Worm (Caenorhabditis elegans) whole organism, L4 larva: ENCODE data around the gene viro-2.
A peak's percentile ranks its signal among the peaks of the same experiment; 100 is the strongest.

ENCODE experiments used
- D1046.2 ChIP-seq: fragments of 200-800 bp; sonication (Bioruptor generic); IDR thresholded peaks from 2 replicates; pipeline ENCODE4 v1.3.6; 2022; ENCODE audit warnings: missing genetic modification characterization, missing compliant biosample characterization
- F10B5.3 ChIP-seq: sonication (generic microtip); optimal IDR thresholded peaks from 2 replicates; lab custom pipeline; 2016; ENCODE audit warnings: mild to moderate bottlenecking, missing genetic modification characterization, missing compliant biosample characterization
- F26F4.8 ChIP-seq: fragments of 200-800 bp; sonication (Bioruptor generic); conservative IDR thresholded peaks from 2 replicates; pipeline ENCODE4 v1.3.6; 2022; ENCODE audit warnings: missing genetic modification characterization, missing compliant biosample characterization
- F37D6.2 ChIP-seq: sonication (generic microtip); optimal IDR thresholded peaks from 2 replicates; lab custom pipeline; 2016; ENCODE audit warnings: mild to moderate bottlenecking, missing genetic modification characterization, missing compliant biosample characterization
- F44E2.7 ChIP-seq: fragments of 200-800 bp; sonication (Bioruptor generic); IDR thresholded peaks from 2 replicates; pipeline ENCODE4 v2.1.2; 2022; ENCODE audit warnings: missing genetic modification characterization, missing compliant biosample characterization
- T20F7.1 ChIP-seq: fragments of 200-800 bp; sonication (Bioruptor generic); optimal IDR thresholded peaks from 2 replicates; lab custom pipeline; 2018; ENCODE audit warnings: mild to moderate bottlenecking, missing genetic modification characterization, missing compliant biosample characterization
- T26A8.4 ChIP-seq: fragments of 200-800 bp; sonication (Bioruptor generic); IDR thresholded peaks from 2 replicates; pipeline ENCODE4 v1.3.6; 2022; ENCODE audit warnings: missing genetic modification characterization, missing compliant biosample characterization
- Y48G9A.11 ChIP-seq: fragments of 200-800 bp; sonication (Bioruptor generic); IDR thresholded peaks from 2 replicates; pipeline ENCODE4 v1.3.6; 2022; ENCODE audit warnings: missing genetic modification reagents, missing genetic modification characterization, missing compliant biosample characterization
- Y5F2A.4 ChIP-seq: fragments of 200-800 bp; sonication (Bioruptor generic); optimal IDR thresholded peaks from 2 replicates; lab custom pipeline; 2018; ENCODE audit warnings: mild to moderate bottlenecking, missing genetic modification characterization, missing compliant biosample characterization
- ZK337.2 ChIP-seq: fragments of 200-800 bp; sonication (Bioruptor generic); IDR thresholded peaks from 2 replicates; pipeline ENCODE4 v1.3.6; 2022; ENCODE audit warnings: missing genetic modification reagents, missing genetic modification characterization, missing compliant biosample characterization
- ama-1 ChIP-seq: fragments of 150-350 bp; optimal IDR thresholded peaks from 2 replicates; lab custom pipeline; 2014; ENCODE audit warnings: inconsistent platforms, mixed read lengths
- arid-1 ChIP-seq: fragments of 200-800 bp; sonication (Bioruptor generic); conservative IDR thresholded peaks from 2 replicates; pipeline ENCODE4 v1.3.6; 2022; ENCODE audit warnings: missing genetic modification reagents, missing genetic modification characterization, missing compliant biosample characterization
- ceh-62 ChIP-seq: sonication (generic microtip); optimal IDR thresholded peaks from 2 replicates; lab custom pipeline; 2017; ENCODE audit warnings: missing biosample characterization, missing genetic modification characterization
- ces-1 ChIP-seq: fragments of 150-350 bp; sonication (generic microtip); optimal IDR thresholded peaks from 4 replicates; lab custom pipeline; 2014; ENCODE audit warnings: missing biosample characterization, missing genetic modification reagents, missing genetic modification characterization
- daf-16 ChIP-seq, 3 experiments: sonication (generic microtip); optimal IDR thresholded peaks; 2 replicates each; lab custom pipeline; 2016 to 2017; ENCODE audit warnings: missing genetic modification characterization in 3 of 3, missing genetic modification reagents in 3 of 3, mild to moderate bottlenecking in 2 of 3, missing compliant biosample characterization in 2 of 3, missing biosample characterization in 1 of 3, moderate library complexity in 1 of 3
- dmd-6 ChIP-seq: fragments of 200-800 bp; sonication (Bioruptor generic); IDR thresholded peaks from 2 replicates; pipeline ENCODE4 v1.3.6; 2022; ENCODE audit warnings: missing genetic modification reagents, missing genetic modification characterization, missing compliant biosample characterization
- dmd-9 ChIP-seq: fragments of 200-800 bp; sonication (Bioruptor generic); IDR thresholded peaks from 2 replicates; pipeline ENCODE4 v1.3.6; 2022; ENCODE audit warnings: missing genetic modification reagents, missing genetic modification characterization, missing compliant biosample characterization
- dpl-1 ChIP-seq: fragments of 150-350 bp; optimal IDR thresholded peaks from 2 replicates; lab custom pipeline; 2014; ENCODE audit warnings: missing biosample characterization, missing genetic modification reagents, missing genetic modification characterization
- duxl-1 ChIP-seq: sonication (generic microtip); optimal IDR thresholded peaks from 2 replicates; lab custom pipeline; 2016; ENCODE audit warnings: mild to moderate bottlenecking, missing genetic modification characterization, moderate library complexity, missing compliant biosample characterization; ENCODE audit not compliant: poor library complexity
- dve-1 ChIP-seq: sonication (generic microtip); optimal IDR thresholded peaks from 2 replicates; lab custom pipeline; 2017; ENCODE audit warnings: antibody characterized with exemption, mild to moderate bottlenecking, missing genetic modification characterization, missing compliant biosample characterization; ENCODE audit not compliant: insufficient read depth
- egl-27 ChIP-seq: sonication (generic microtip); optimal IDR thresholded peaks from 3 replicates; lab custom pipeline; 2017; ENCODE audit warnings: missing biosample characterization, missing genetic modification reagents, missing genetic modification characterization
- hif-1 ChIP-seq, 2 experiments: sonication (generic microtip); optimal IDR thresholded peaks; 2 replicates each; lab custom pipeline; 2016 to 2017; ENCODE audit warnings: missing compliant biosample characterization in 2 of 2, missing genetic modification characterization in 2 of 2, missing genetic modification reagents in 2 of 2, missing genotype in 2 of 2, mild to moderate bottlenecking in 1 of 2
- hmg-1.1 ChIP-seq: fragments of 200-800 bp; sonication (Bioruptor generic); IDR thresholded peaks from 2 replicates; pipeline ENCODE4 v1.3.6; 2022; ENCODE audit warnings: missing genetic modification reagents, missing genetic modification characterization, missing compliant biosample characterization
- jun-1 ChIP-seq: fragments of 150-350 bp; optimal IDR thresholded peaks from 2 replicates; lab custom pipeline; 2014; ENCODE audit warnings: missing biosample characterization, missing genetic modification reagents, missing genetic modification characterization
- lin-29 ChIP-seq: fragments of 200-800 bp; sonication (Bioruptor generic); IDR thresholded peaks from 2 replicates; pipeline ENCODE4 v1.3.6; 2022; ENCODE audit warnings: missing genetic modification reagents, missing genetic modification characterization, missing compliant biosample characterization
- lin-38 ChIP-seq: fragments of 200-800 bp; sonication (Bioruptor generic); IDR thresholded peaks from 2 replicates; pipeline ENCODE4 v1.3.6; 2022; ENCODE audit warnings: missing genetic modification reagents, missing genetic modification characterization, missing compliant biosample characterization
- madf-9 ChIP-seq: fragments of 200-800 bp; sonication (Bioruptor generic); conservative IDR thresholded peaks from 2 replicates; pipeline ENCODE4 v1.3.6; 2022; ENCODE audit warnings: missing genetic modification reagents, missing genetic modification characterization, missing compliant biosample characterization
- mxl-3 ChIP-seq: fragments of 200-800 bp; sonication (Bioruptor generic); optimal IDR thresholded peaks from 2 replicates; lab custom pipeline; 2018; ENCODE audit warnings: mild to moderate bottlenecking, missing genetic modification characterization, missing compliant biosample characterization
- nhr-11 ChIP-seq: fragments of 150-350 bp; optimal IDR thresholded peaks from 2 replicates; lab custom pipeline; 2014; ENCODE audit warnings: missing biosample characterization, missing genetic modification characterization
- nhr-237 ChIP-seq: sonication (generic microtip); optimal IDR thresholded peaks from 2 replicates; lab custom pipeline; 2017; ENCODE audit warnings: missing biosample characterization, missing genetic modification characterization
- nhr-25 ChIP-seq: sonication (generic microtip); optimal IDR thresholded peaks from 2 replicates; lab custom pipeline; 2017; ENCODE audit warnings: missing genetic modification characterization, mild to moderate bottlenecking, missing compliant biosample characterization, antibody characterized with exemption, moderate library complexity, borderline replicate concordance; ENCODE audit not compliant: insufficient read depth
- nhr-28 ChIP-seq: fragments of 150-350 bp; optimal IDR thresholded peaks from 2 replicates; lab custom pipeline; 2014; ENCODE audit warnings: missing biosample characterization, missing genetic modification characterization
- nhr-41 ChIP-seq: fragments of 200-800 bp; sonication (Bioruptor generic); IDR thresholded peaks from 2 replicates; pipeline ENCODE4 v1.3.6; 2022; ENCODE audit warnings: missing genetic modification reagents, missing genetic modification characterization, missing compliant biosample characterization
- nhr-48 ChIP-seq: sonication (generic microtip); optimal IDR thresholded peaks from 2 replicates; lab custom pipeline; 2016; ENCODE audit warnings: mild to moderate bottlenecking, missing genetic modification characterization, missing compliant biosample characterization
- nhr-76 ChIP-seq: fragments of 150-350 bp; optimal IDR thresholded peaks from 2 replicates; lab custom pipeline; 2014; ENCODE audit warnings: missing biosample characterization, missing genetic modification characterization
- pha-4 ChIP-seq, 2 experiments: fragments of 150-350 bp in 1 of 2; fragments of 200-800 bp in 1 of 2; sonication (Bioruptor generic) in 1 of 2; IDR thresholded peaks in 1 of 2; optimal IDR thresholded peaks in 1 of 2; 2 replicates each; pipeline versions ENCODE4 v1.3.6 to Lab custom; 2014 to 2022; ENCODE audit warnings: missing genetic modification characterization in 2 of 2, missing genetic modification reagents in 2 of 2, missing biosample characterization in 1 of 2, missing compliant biosample characterization in 1 of 2
- pqm-1 ChIP-seq: sonication (generic microtip); optimal IDR thresholded peaks from 2 replicates; lab custom pipeline; 2017; ENCODE audit warnings: missing biosample characterization, missing genetic modification characterization
- rbr-2 ChIP-seq: sonication (generic microtip); optimal IDR thresholded peaks from 2 replicates; lab custom pipeline; 2016; ENCODE audit warnings: missing genotype, missing genetic modification characterization, missing compliant biosample characterization
- sdz-12 ChIP-seq: fragments of 200-800 bp; sonication (Bioruptor generic); optimal IDR thresholded peaks from 2 replicates; lab custom pipeline; 2018; ENCODE audit warnings: mild to moderate bottlenecking, missing genetic modification characterization, missing compliant biosample characterization
- set-16 ChIP-seq: fragments of 200-800 bp; sonication (Bioruptor generic); IDR thresholded peaks from 2 replicates; pipeline ENCODE4 v1.3.6; 2022; ENCODE audit warnings: missing genetic modification reagents, missing genetic modification characterization, missing compliant biosample characterization
- skn-1 ChIP-seq: fragments of 150-350 bp; optimal IDR thresholded peaks from 2 replicates; lab custom pipeline; 2014; ENCODE audit warnings: missing biosample characterization, missing genetic modification characterization
- snpc-1.2 ChIP-seq: fragments of 200-800 bp; sonication (Bioruptor generic); IDR thresholded peaks from 2 replicates; pipeline ENCODE4 v1.3.6; 2022; ENCODE audit warnings: missing genetic modification reagents, missing genetic modification characterization, missing compliant biosample characterization
- snpc-4 ChIP-seq: fragments of 150-350 bp; optimal IDR thresholded peaks from 2 replicates; lab custom pipeline; 2014; ENCODE audit warnings: missing biosample characterization, missing genetic modification characterization
- unc-130 ChIP-seq: sonication (generic microtip); optimal IDR thresholded peaks from 2 replicates; lab custom pipeline; 2016; ENCODE audit warnings: missing genetic modification reagents, missing genetic modification characterization, missing compliant biosample characterization
- unc-39 ChIP-seq: sonication (generic microtip); optimal IDR thresholded peaks from 2 replicates; lab custom pipeline; 2017; ENCODE audit warnings: missing biosample characterization, missing genetic modification characterization
- vab-7 ChIP-seq: fragments of 200-800 bp; sonication (Bioruptor generic); IDR thresholded peaks from 2 replicates; pipeline ENCODE4 v1.3.6; 2022; ENCODE audit warnings: missing genetic modification reagents, missing genetic modification characterization, missing compliant biosample characterization
- zag-1 ChIP-seq: fragments of 150-350 bp; optimal IDR thresholded peaks from 2 replicates; lab custom pipeline; 2014; ENCODE audit warnings: missing biosample characterization, missing genetic modification characterization
- zip-2 ChIP-seq: fragments of 150-350 bp; optimal IDR thresholded peaks from 2 replicates; lab custom pipeline; 2014; ENCODE audit warnings: missing biosample characterization, missing genetic modification characterization
- ztf-7 ChIP-seq: fragments of 150-350 bp; optimal IDR thresholded peaks from 2 replicates; lab custom pipeline; 2014; ENCODE audit warnings: missing biosample characterization, missing genetic modification characterization

Gene viro-2

DNA sequence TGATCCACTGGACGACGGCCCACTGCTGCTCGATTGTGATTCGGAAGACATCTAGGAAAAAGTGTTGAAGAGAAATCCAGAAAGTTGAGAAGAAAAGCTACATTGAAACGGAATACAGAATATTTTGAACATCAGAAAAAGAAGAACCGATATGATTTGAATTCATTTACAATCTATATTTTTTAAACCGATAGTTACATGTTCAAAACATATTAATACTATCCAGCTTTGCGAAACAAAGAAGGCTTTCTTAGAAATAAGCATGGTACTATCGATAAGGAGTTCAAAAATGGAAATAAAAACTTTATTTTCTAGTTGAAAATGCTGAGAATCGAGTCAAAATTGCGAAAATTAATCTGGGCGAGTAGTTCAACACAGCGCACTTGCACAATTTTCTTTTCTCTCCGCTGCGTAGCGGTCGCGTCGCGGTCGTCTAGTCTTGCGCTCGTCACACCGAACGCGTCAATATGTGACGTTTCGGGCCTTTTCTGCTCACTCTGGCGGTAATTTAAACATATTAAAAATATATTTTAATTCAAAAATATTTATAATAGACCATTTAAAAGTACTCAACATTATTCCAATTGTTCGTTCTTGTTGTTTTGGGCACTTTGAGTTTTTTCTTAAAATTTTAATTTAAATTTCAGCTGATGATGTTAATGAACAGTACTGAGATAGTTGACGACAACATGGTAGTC, 33.5 kb downstream of the viro-2 start, which contains the start of the genes syf-2 and K04G7.1 (continued):
- peak; percentile 47; the same call in 1 of the 2 replicates for TF ChIP-seq vab-7
- TF ChIP-seq hmg-1.1 (GFP tag; lab: Robert Waterston, UW) = peak; percentile 83
- TF ChIP-seq Y48G9A.11 = 0 out of 2 replicates have a peak, but pooled peaks have one; percentile 37
- no peak for TF ChIP-seq lin-29 (GFP tag; lab: Robert Waterston, UW)
- no peak for TF ChIP-seq nhr-76 (tag; lab: Kevin White, UChicago)
- TF ChIP-seq ztf-7 (tag; lab: Kevin White, UChicago) = peak; percentile 17
- TF ChIP-seq mxl-3 (GFP tag; lab: Kevin White, UChicago) = peak; percentile 27
- TF ChIP-seq F26F4.8 (GFP tag; lab: Robert Waterston, UW) = no peak
- TF ChIP-seq dmd-9 (GFP tag; lab: Robert Waterston, UW) = peak; percentile 77
- TF ChIP-seq unc-130 (GFP tag; lab: Kevin White, UChicago) = peak; percentile 76
- TF ChIP-seq hif-1 (tag; optimal IDR thresholded peaks at IDR 0.05; lab: Kevin White, UChicago) = peak in 1 of 2 experiments; percentile 79
- TF ChIP-seq snpc-1.2 (GFP tag; lab: Robert Waterston, UW) = no peak
- no peak for TF ChIP-seq ZK337.2 (GFP tag; lab: Robert Waterston, UW)
- peak; percentile 78 for TF ChIP-seq arid-1 (GFP tag; lab: Robert Waterston, UW)
- peak; percentile 35; the same call in 1 of the 2 replicates for TF ChIP-seq D1046.2 (GFP tag; lab: Robert Waterston, UW)
- no peak for TF ChIP-seq ama-1 (lab: Kevin White, UChicago)
- no peak for TF ChIP-seq unc-39 (tag; lab: Kevin White, UChicago)
- TF ChIP-seq egl-27 (tag; lab: Kevin White, UChicago) = no peak
- TF ChIP-seq F10B5.3 (tag; lab: Kevin White, UChicago) = no peak
- TF ChIP-seq nhr-25 (tag; lab: Kevin White, UChicago) = peak; percentile 45
- peak; percentile 87 for TF ChIP-seq rbr-2 (tag; lab: Kevin White, UChicago)
- peak; percentile 28 for TF ChIP-seq nhr-48
- peak; percentile 95 for TF ChIP-seq dpl-1 (GFP tag; lab: Kevin White, UChicago)
- TF ChIP-seq sdz-12 = no peak
- TF ChIP-seq lin-38 (GFP tag; lab: Robert Waterston, UW) = peak; percentile 91
- TF ChIP-seq jun-1 (tag; lab: Kevin White, UChicago) = no peak
- peak; percentile 91 for TF ChIP-seq T20F7.1 (GFP tag; lab: Kevin White, UChicago)
- no peak for TF ChIP-seq nhr-41
- peak; percentile 84 for TF ChIP-seq dmd-6 (GFP tag; lab: Robert Waterston, UW)
- TF ChIP-seq daf-16 (GFP tag; optimal IDR thresholded peaks at IDR 0.05; lab: Kevin White, UChicago) = peak; percentile 14 to 26
- TF ChIP-seq daf-16 (tag; optimal IDR thresholded peaks at IDR 0.05; lab: Kevin White, UChicago) = peak; percentile 65
- peak; percentile 16 for TF ChIP-seq duxl-1 (tag; lab: Kevin White, UChicago)
- no peak for TF ChIP-seq pqm-1
- TF ChIP-seq ceh-62 (tag; lab: Kevin White, UChicago) = no peak
- peak; percentile 59; the same call in 1 of the 2 replicates for TF ChIP-seq T26A8.4 (GFP tag; lab: Robert Waterston, UW)
- peak; percentile 85 for TF ChIP-seq nhr-11 (tag; lab: Kevin White, UChicago)
- TF ChIP-seq madf-9 (GFP tag; lab: Robert Waterston, UW) = peak; percentile 42; the same call in 1 of the 2 replicates
- TF ChIP-seq skn-1 (tag; lab: Kevin White, UChicago) = no peak
- peak; percentile 2 for TF ChIP-seq zag-1 (tag; lab: Kevin White, UChicago)
- TF ChIP-seq F44E2.7 (GFP tag; lab: Robert Waterston, UW) = no peak
- TF ChIP-seq Y5F2A.4 (GFP tag; lab: Kevin White, UChicago) = no peak
- no peak for TF ChIP-seq ces-1 (GFP tag; lab: Kevin White, UChicago)
- TF ChIP-seq F37D6.2 (tag; lab: Kevin White, UChicago) = peak; percentile 83
- no peak for TF ChIP-seq nhr-237 (tag; lab: Kevin White, UChicago)
- peak; percentile 90 for TF ChIP-seq dve-1 (tag; lab: Kevin White, UChicago)
- no peak for TF ChIP-seq zip-2 (tag; lab: Kevin White, UChicago)
- peak; percentile 27; the same call in 1 of the 2 replicates for TF ChIP-seq set-16 (GFP tag; lab: Robert Waterston, UW)
- no peak for TF ChIP-seq snpc-4 (tag; lab: Kevin White, UChicago)
- TF ChIP-seq pha-4 (GFP tag; IDR thresholded peaks at IDR 0.05; lab: Robert Waterston, UW) = peak; percentile 86
- no peak for TF ChIP-seq pha-4 (tag; optimal IDR thresholded peaks at IDR 0.05; lab: Kevin White, UChicago)
- TF ChIP-seq nhr-28 (tag; lab: Kevin White, UChicago) = peak; percentile 76
